Fruit fly (Drosophila melanogaster): ENCODE data around the gene pot.

Gene pot

DNA sequence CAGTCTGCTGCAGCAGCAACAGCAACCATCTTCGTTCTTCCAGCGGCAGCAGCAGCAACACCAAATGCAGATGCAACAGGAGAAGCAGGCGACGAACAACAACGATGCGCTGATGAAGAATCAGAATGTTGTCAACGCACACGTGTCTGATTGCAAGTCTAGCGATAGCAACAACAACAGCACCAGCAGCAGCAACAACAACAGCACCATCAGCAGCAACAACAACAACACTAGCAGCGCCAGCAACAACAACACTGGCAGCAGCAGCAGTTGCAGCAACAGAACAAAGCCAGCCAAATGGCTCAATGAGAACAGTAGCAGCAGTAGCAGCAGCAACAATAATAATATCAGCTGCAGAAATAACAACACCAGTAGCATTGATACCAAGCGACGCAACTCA lies 21.9 kb downstream of the pot start:
- TF ChIP-seq CG3919 (GFP tag; optimal IDR thresholded peaks at IDR 0.05) (peak; percentile 14), fd59A (GFP tag; optimal IDR thresholded peaks at IDR 0.05) (no peak)

DNA sequence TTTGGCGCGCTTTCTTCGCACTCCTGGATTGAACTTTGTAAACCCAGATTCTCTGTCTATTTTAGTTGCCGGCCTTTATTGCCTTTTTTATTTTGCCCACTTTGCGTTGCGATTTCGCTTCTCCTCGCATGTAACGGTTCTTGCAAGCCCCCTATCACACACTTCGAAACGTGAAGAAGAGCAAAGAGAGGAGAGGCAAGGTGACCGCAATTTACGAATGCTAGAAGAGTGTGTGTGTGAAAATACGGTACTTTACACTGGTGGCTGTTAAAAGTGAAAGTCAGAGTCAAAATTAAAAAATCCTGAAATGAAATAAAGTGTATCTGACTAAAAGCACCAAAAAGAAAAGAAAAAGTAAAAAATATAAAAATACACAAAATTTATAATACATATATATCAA lies 22.9 kb downstream of the pot start:
- TF ChIP-seq CG6808 (GFP tag; optimal IDR thresholded peaks at IDR 0.05) (no peak), CG34406 (GFP tag; optimal IDR thresholded peaks at IDR 0.05) (no peak), CG31627 (GFP tag; optimal IDR thresholded peaks at IDR 0.05) (no peak), Sox15 (GFP tag; optimal IDR thresholded peaks at IDR 0.05) (no peak), ss (GFP tag; optimal IDR thresholded peaks at IDR 0.05) (no peak), Hr38 (GFP tag; optimal IDR thresholded peaks at IDR 0.05) (no peak), Eip93F (GFP tag; optimal IDR thresholded peaks at IDR 0.05) (no peak), topi (GFP tag; optimal IDR thresholded peaks at IDR 0.05) (no peak), fd59A (GFP tag; optimal IDR thresholded peaks at IDR 0.05) (no peak), esn (GFP tag; optimal IDR thresholded peaks at IDR 0.05) (no peak), Sox14 (GFP tag; optimal IDR thresholded peaks at IDR 0.05) (no peak), CG11762 (GFP tag; optimal IDR thresholded peaks at IDR 0.05; ENCODE audit: insufficient read depth) (no peak)

DNA sequence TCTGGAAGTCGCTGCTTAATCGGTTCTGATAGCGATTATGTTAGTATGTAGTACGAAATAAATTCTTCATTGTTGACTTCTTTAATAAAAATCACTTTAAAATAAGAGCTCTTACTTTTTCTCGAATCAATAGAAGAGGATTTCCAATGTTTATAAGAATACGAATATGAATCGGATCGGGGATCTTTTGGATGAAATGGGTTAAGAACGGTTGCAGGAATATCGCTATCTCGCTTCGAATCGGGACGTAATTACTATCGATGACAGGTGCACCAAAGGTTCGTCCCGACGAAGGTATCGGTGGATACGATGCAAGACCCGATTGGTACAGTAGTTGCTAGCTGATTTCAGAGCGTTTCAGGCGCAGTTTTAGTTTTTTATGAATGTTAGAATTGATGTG lies 23.4 kb downstream of the pot start, which contains the start of gene wisp:
Gene wisp (plus strand): TSS at position 301 of the 400 bp plus-strand sequence.
- TF ChIP-seq CG11294 (GFP tag; IDR thresholded peaks at IDR 0.05), result no peak
- TF ChIP-seq CG6854 (GFP tag; optimal IDR thresholded peaks at IDR 0.05), result no peak
- TF ChIP-seq fd85E (GFP tag; optimal IDR thresholded peaks at IDR 0.05), result no peak

DNA sequence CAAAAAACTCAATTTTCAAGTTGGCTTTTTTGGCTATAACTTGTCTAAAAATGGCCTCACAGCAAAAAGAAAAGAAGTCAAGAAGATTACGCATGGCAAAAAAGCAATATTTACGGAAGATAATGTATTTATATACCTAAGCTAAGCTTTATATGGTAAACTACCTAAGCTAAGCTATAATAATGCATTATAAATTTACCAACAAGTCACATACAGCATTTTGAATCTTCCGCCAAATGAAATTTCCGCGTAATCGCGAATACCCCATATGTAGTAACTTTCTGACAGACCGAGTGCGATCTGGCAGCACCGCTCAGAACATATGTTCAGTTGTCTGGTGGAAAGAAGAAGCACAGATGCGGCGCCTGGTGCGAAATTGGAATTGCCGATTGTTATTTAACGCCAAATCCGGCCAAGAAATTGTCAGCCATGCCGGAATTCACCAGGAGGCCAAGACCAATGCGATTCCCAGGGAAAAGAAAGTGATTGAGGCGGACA lies 25.3 kb downstream of the pot start, which contains the start of gene sicily:
Gene sicily (plus strand): TSS at position 51 of the 498 bp plus-strand sequence.
- TF ChIP-seq CG11762 (GFP tag; optimal IDR thresholded peaks at IDR 0.05; ENCODE audit: insufficient read depth) (no peak), CG11294 (GFP tag; IDR thresholded peaks at IDR 0.05) (no peak), CG1621 (tag; optimal IDR thresholded peaks at IDR 0.05) (peak; percentile 86), Sox102F (GFP tag; optimal IDR thresholded peaks at IDR 0.05) (no peak), fd59A (GFP tag; optimal IDR thresholded peaks at IDR 0.05) (no peak), svp (GFP tag) (no peak), achi (GFP tag; optimal IDR thresholded peaks at IDR 0.05) (peak; percentile 96), OdsH (GFP tag; optimal IDR thresholded peaks at IDR 0.05) (no peak), Ets96B (tag; optimal IDR thresholded peaks at IDR 0.05) (no peak), lz (GFP tag; optimal IDR thresholded peaks at IDR 0.05) (no peak)

DNA sequence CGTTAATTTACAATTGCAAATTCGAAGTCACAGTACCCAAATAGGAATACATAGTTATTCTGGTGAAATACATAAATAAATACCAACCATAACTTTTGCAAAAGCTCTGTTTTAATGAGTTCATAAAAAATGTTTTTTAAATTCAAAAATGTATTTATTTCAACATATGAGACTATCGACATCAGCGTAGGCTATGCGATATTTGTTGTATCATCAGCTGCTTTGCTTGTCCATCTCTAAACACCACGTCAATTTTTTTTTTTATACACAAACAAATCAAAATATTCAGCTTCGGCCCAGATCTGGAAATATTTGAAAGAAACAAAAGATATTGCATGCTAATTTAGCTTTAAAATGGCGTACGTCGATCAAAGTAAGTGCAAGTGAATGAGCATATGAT lies 28.9 kb downstream of the pot start, which contains the start of gene CG1840:
Gene CG1840 (plus strand): TSS at position 211 of the 400 bp plus-strand sequence.
- TF ChIP-seq cyc (GFP tag; optimal IDR thresholded peaks at IDR 0.05) (peak; percentile 5), esn (GFP tag; optimal IDR thresholded peaks at IDR 0.05) (peak; percentile 35), Eip78C (GFP tag) (peak; percentile 40), Blimp-1 (GFP tag; optimal IDR thresholded peaks at IDR 0.05) (no peak)

DNA sequence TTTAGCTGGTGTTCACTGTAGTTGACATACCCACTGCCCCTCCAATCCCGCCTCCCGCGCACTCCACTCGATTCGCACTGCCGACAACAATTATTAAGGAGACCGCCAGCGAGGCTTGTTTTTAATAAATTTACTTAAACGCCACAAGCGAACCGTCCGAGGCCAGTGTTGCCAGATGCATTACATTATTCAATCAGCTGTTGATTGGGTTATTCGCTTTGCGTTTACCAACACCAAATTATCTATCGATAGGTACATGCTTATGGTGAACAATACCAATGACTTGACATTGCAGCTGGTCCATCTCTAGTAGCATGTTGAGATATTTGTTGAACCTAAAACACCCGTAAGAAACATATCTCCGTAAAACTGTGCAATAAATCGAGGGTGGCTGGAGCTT lies 30.1 kb downstream of the pot start, which contains the start of the genes CG10353 and SelG:
Gene CG10353 (minus strand): TSS at position 187 of the 400 bp plus-strand sequence.
Gene SelG (plus strand): TSS at position 309 of the 400 bp plus-strand sequence.
- TF ChIP-seq Smox (GFP tag; optimal IDR thresholded peaks at IDR 0.05) (no peak), lz (GFP tag; optimal IDR thresholded peaks at IDR 0.05) (peak; percentile 31), OdsH (GFP tag; optimal IDR thresholded peaks at IDR 0.05) (no peak), CG34406 (GFP tag; optimal IDR thresholded peaks at IDR 0.05) (no peak), Met (GFP tag; optimal IDR thresholded peaks at IDR 0.05) (peak; percentile 27), CG3919 (GFP tag; optimal IDR thresholded peaks at IDR 0.05) (peak; percentile 34), CG10631 (GFP tag; optimal IDR thresholded peaks at IDR 0.05) (no peak), Gug (GFP tag; IDR thresholded peaks at IDR 0.05) (no peak), Sox15 (GFP tag; optimal IDR thresholded peaks at IDR 0.05) (no peak), CG3032 (tag; optimal IDR thresholded peaks at IDR 0.05) (no peak), CG4318 (GFP tag; optimal IDR thresholded peaks at IDR 0.05) (no peak), fd59A (GFP tag; optimal IDR thresholded peaks at IDR 0.05) (no peak), pdm3 (GFP tag; optimal IDR thresholded peaks at IDR 0.05) (no peak), CG11294 (GFP tag; IDR thresholded peaks at IDR 0.05) (no peak), CG11762 (GFP tag; optimal IDR thresholded peaks at IDR 0.05; ENCODE audit: insufficient read depth) (no peak), ss (GFP tag; optimal IDR thresholded peaks at IDR 0.05) (peak in 1 of 2 experiments; percentile 6), vri (GFP tag; optimal IDR thresholded peaks at IDR 0.05) (no peak), Eip93F (GFP tag; optimal IDR thresholded peaks at IDR 0.05) (no peak), esn (GFP tag; optimal IDR thresholded peaks at IDR 0.05) (peak; percentile 50), Sox14 (GFP tag; optimal IDR thresholded peaks at IDR 0.05) (peak; percentile 28), CG9139 (GFP tag; optimal IDR thresholded peaks at IDR 0.05) (no peak), CG6854 (GFP tag; optimal IDR thresholded peaks at IDR 0.05) (peak; percentile 14), Hr4 (GFP tag; optimal IDR thresholded peaks at IDR 0.05) (no peak), Hr39 (GFP tag; optimal IDR thresholded peaks at IDR 0.05) (peak; percentile 25), fd85E (GFP tag; optimal IDR thresholded peaks at IDR 0.05) (no peak), CG6792 (GFP tag; optimal IDR thresholded peaks at IDR 0.05) (no peak), topi (GFP tag; optimal IDR thresholded peaks at IDR 0.05) (peak; percentile 37), svp (GFP tag) (peak; percentile 67), fkh (GFP tag; optimal IDR thresholded peaks at IDR 0.05) (peak; percentile 50)
